Worm (Caenorhabditis elegans) whole organism, late embryonic: ENCODE measurements around the gene rgef-1.

Source experiments
- C38D4.7 ChIP-seq: fragments of 200-800 bp; sonication (Bioruptor generic); optimal IDR thresholded peaks from 2 replicates; lab custom pipeline; 2018; ENCODE audit warnings: mild to moderate bottlenecking, missing genetic modification characterization, moderate library complexity, missing compliant biosample characterization
- K02D7.2 ChIP-seq: sonication (generic microtip); optimal IDR thresholded peaks from 2 replicates; lab custom pipeline; 2017; ENCODE audit warnings: mild to moderate bottlenecking, missing genetic modification characterization, missing compliant biosample characterization
- K09A11.1 ChIP-seq: sonication (generic microtip); optimal IDR thresholded peaks from 2 replicates; lab custom pipeline; 2017; ENCODE audit warnings: antibody characterized with exemption, mild to moderate bottlenecking, missing genetic modification characterization, missing compliant biosample characterization; ENCODE audit not compliant: insufficient read depth
- ceh-14 ChIP-seq: sonication (generic microtip); optimal IDR thresholded peaks from 2 replicates; lab custom pipeline; 2016; ENCODE audit warnings: missing genotype, missing genetic modification characterization, missing compliant biosample characterization
- ceh-18 ChIP-seq: sonication (generic microtip); optimal IDR thresholded peaks from 2 replicates; lab custom pipeline; 2016; ENCODE audit warnings: missing genetic modification characterization, missing compliant biosample characterization
- ceh-19 ChIP-seq: fragments of 200-800 bp; sonication (Bioruptor generic); optimal IDR thresholded peaks from 2 replicates; lab custom pipeline; 2018; ENCODE audit warnings: mild to moderate bottlenecking, missing genetic modification characterization, missing compliant biosample characterization
- ceh-22 ChIP-seq: sonication (generic microtip); optimal IDR thresholded peaks from 2 replicates; lab custom pipeline; 2017; ENCODE audit warnings: missing biosample characterization, missing genetic modification characterization
- ceh-31 ChIP-seq: sonication (generic microtip); optimal IDR thresholded peaks from 2 replicates; lab custom pipeline; 2016; ENCODE audit warnings: missing genetic modification characterization, missing compliant biosample characterization
- ceh-34 ChIP-seq: sonication (generic microtip); optimal IDR thresholded peaks from 2 replicates; lab custom pipeline; 2016; ENCODE audit warnings: mild to moderate bottlenecking, missing genetic modification characterization, missing compliant biosample characterization
- ceh-45 ChIP-seq: fragments of 200-800 bp; sonication (Bioruptor generic); IDR thresholded peaks from 2 replicates; pipeline ENCODE4 v1.3.6; 2022; ENCODE audit warnings: missing genetic modification reagents, missing genetic modification characterization, missing compliant biosample characterization
- elt-2 ChIP-seq: sonication (generic microtip); optimal IDR thresholded peaks from 2 replicates; lab custom pipeline; 2016; ENCODE audit warnings: missing genetic modification reagents, missing genetic modification characterization, missing compliant biosample characterization
- fkh-6 ChIP-seq: sonication (generic microtip); optimal IDR thresholded peaks from 2 replicates; lab custom pipeline; 2016; ENCODE audit warnings: missing genetic modification characterization, missing compliant biosample characterization
- hlh-13 ChIP-seq: fragments of 200-800 bp; sonication (Bioruptor generic); optimal IDR thresholded peaks from 2 replicates; lab custom pipeline; 2018; ENCODE audit warnings: mild to moderate bottlenecking, missing genetic modification characterization, missing compliant biosample characterization
- hlh-6 ChIP-seq: sonication (generic microtip); optimal IDR thresholded peaks from 2 replicates; lab custom pipeline; 2016; ENCODE audit warnings: missing genotype, missing genetic modification characterization, missing compliant biosample characterization
- hlh-8 ChIP-seq: sonication (generic microtip); optimal IDR thresholded peaks from 2 replicates; lab custom pipeline; 2016; ENCODE audit warnings: missing genotype, missing genetic modification characterization, missing compliant biosample characterization
- lim-6 ChIP-seq: sonication (generic microtip); optimal IDR thresholded peaks from 2 replicates; lab custom pipeline; 2016; ENCODE audit warnings: missing genetic modification characterization, missing compliant biosample characterization
- madf-2 ChIP-seq: sonication (generic microtip); optimal IDR thresholded peaks from 2 replicates; lab custom pipeline; 2017; ENCODE audit warnings: missing genetic modification characterization, missing compliant biosample characterization
- nhr-232 ChIP-seq: sonication (generic microtip); optimal IDR thresholded peaks from 2 replicates; lab custom pipeline; 2016; ENCODE audit warnings: missing genetic modification characterization, missing compliant biosample characterization
- pat-9 ChIP-seq: fragments of 200-800 bp; sonication (Bioruptor generic); optimal IDR thresholded peaks from 2 replicates; lab custom pipeline; 2018; ENCODE audit warnings: mild to moderate bottlenecking, missing genetic modification characterization, moderate library complexity, missing compliant biosample characterization
- pax-1 ChIP-seq: fragments of 150-350 bp; optimal IDR thresholded peaks from 2 replicates; lab custom pipeline; 2014; ENCODE audit warnings: missing biosample characterization, missing genetic modification characterization
- pha-2 ChIP-seq: sonication (generic microtip); optimal IDR thresholded peaks from 2 replicates; lab custom pipeline; 2017; ENCODE audit warnings: mild to moderate bottlenecking, missing genetic modification characterization, missing compliant biosample characterization
- tbx-7 ChIP-seq: sonication (generic microtip); optimal IDR thresholded peaks from 2 replicates; lab custom pipeline; 2016; ENCODE audit warnings: missing genotype, missing genetic modification characterization, missing compliant biosample characterization
- ttx-3 ChIP-seq: sonication (generic microtip); optimal IDR thresholded peaks from 2 replicates; lab custom pipeline; 2016; ENCODE audit warnings: missing genetic modification reagents, missing genetic modification characterization, missing compliant biosample characterization
- unc-55 ChIP-seq: sonication (generic microtip); optimal IDR thresholded peaks from 2 replicates; lab custom pipeline; 2017; ENCODE audit warnings: missing biosample characterization, missing genetic modification reagents, missing genetic modification characterization
- ztf-16 ChIP-seq: sonication (generic microtip); optimal IDR thresholded peaks from 2 replicates; lab custom pipeline; 2017; ENCODE audit warnings: missing genetic modification characterization, missing compliant biosample characterization

The rgef-1 gene

ce11 chrV:9513590-9513989 is 47.9 kb downstream of the rgef-1 start, which contains the start of gene eif-2Bdelta:
TSS of gene eif-2Bdelta (plus strand) at chrV:9513824.
- TF ChIP-seq ceh-18 (tag; lab: Kevin White, UChicago) = no peak
- TF ChIP-seq K02D7.2 = no peak
- TF ChIP-seq ceh-22 (tag; lab: Kevin White, UChicago) = no peak
- TF ChIP-seq hlh-8 (tag; lab: Kevin White, UChicago) = no peak
- TF ChIP-seq pat-9 (tag; lab: Kevin White, UChicago) = no peak
- TF ChIP-seq hlh-6 (tag; lab: Kevin White, UChicago) = no peak
- no peak for TF ChIP-seq C38D4.7 (GFP tag; lab: Kevin White, UChicago)
- TF ChIP-seq hlh-13 (GFP tag; lab: Kevin White, UChicago) = no peak
- no peak for TF ChIP-seq nhr-232
- TF ChIP-seq unc-55 (GFP tag; lab: Kevin White, UChicago) = no peak
- TF ChIP-seq ceh-19 (GFP tag; lab: Kevin White, UChicago) = no peak
- no peak for TF ChIP-seq tbx-7
- TF ChIP-seq, all 69 proteins: peak for 0

- TF ChIP-seq ceh-31 (tag; lab: Kevin White, UChicago) = no peak
- no peak for TF ChIP-seq ceh-34 (tag; lab: Kevin White, UChicago)
- no peak for TF ChIP-seq lim-6 (tag; lab: Kevin White, UChicago)
- TF ChIP-seq ceh-45 (GFP tag; lab: Robert Waterston, UW) = no peak
Observed at ce11 chrV:9509597-9509996, 51.9 kb downstream of the rgef-1 start.

ce11 chrV:9507742-9508141 is 53.7 kb downstream of the rgef-1 start, which contains the start of gene acs-14:
TSS of gene acs-14 (plus strand) at chrV:9508132.
- TF ChIP-seq elt-2 (tag; lab: Kevin White, UChicago) (peak; percentile 40), ttx-3 (tag; lab: Kevin White, UChicago) (no peak)
- TF ChIP-seq, all 69 proteins: peak for 1

- TF ChIP-seq fkh-6 (no peak), elt-2 (tag; lab: Kevin White, UChicago) (peak; percentile 1), pax-1 (no peak), ztf-16 (tag; lab: Kevin White, UChicago) (no peak), K09A11.1 (tag; lab: Kevin White, UChicago) (no peak), madf-2 (tag; lab: Kevin White, UChicago) (no peak), ceh-14 (tag; lab: Kevin White, UChicago) (no peak), pha-2 (tag; lab: Kevin White, UChicago) (no peak)
- TF ChIP-seq, all 69 proteins: peak for 1
Observed at ce11 chrV:9506931-9507330, 54.5 kb downstream of the rgef-1 start.
